Worm (Caenorhabditis elegans): ENCODE results near the gene acl-7.
A peak's percentile ranks its signal among the peaks of the same experiment; 100 is the strongest.

The acl-7 gene

DNA sequence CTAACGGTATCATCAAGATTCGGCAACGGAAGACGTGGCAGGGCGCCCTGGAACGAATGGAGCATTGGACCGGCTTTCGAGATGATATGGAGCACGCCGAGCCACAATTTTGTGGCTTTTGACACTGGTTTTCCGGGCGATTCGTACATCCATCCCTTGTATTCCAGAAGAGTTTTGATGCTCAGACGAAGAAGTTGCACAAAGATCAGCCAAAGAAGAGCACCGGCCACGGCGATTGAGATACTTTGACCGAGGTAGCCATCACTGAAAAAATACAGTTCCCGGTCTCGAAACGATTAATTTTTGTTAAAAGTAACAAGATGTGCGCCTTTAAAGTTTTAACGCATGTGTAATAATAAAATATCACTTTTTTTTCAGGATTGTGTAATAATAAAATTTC is 21.1 kb downstream of the acl-7 start:
- TF ChIP-seq egl-13 (tag; optimal IDR thresholded peaks at IDR 0.05), result no peak
- no peak for TF ChIP-seq fos-1 (tag; optimal IDR thresholded peaks at IDR 0.05)
- no peak for TF ChIP-seq efl-1 (optimal IDR thresholded peaks at IDR 0.05)
- peak in 1 of 2 experiments; percentile 7 for TF ChIP-seq efl-1 (GFP tag; optimal IDR thresholded peaks at IDR 0.05 in 1 of 2)

DNA sequence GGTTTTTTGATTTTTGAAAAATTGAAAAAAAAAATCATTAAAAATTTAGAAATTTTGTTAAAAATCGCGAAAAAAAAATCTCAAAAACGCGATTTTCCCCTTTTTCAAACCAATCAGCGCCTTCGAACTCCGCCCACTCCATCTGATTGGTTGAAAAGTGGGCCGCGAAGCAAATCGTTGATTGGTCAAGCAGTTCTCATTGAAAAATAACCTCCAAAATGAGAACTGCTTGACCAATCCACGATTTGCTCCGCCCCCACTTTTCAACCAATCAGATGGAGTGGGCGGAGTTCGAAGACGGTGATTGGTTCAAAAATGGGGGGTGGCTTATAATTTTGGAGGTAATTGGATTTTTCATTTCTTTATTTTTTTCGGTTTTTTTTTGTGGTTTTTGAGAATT is 25.9 kb downstream of the acl-7 start:
- TF ChIP-seq lin-39 (tag; optimal IDR thresholded peaks at IDR 0.05), result no peak
- TF ChIP-seq nhr-12 (tag; optimal IDR thresholded peaks at IDR 0.05), result no peak

DNA sequence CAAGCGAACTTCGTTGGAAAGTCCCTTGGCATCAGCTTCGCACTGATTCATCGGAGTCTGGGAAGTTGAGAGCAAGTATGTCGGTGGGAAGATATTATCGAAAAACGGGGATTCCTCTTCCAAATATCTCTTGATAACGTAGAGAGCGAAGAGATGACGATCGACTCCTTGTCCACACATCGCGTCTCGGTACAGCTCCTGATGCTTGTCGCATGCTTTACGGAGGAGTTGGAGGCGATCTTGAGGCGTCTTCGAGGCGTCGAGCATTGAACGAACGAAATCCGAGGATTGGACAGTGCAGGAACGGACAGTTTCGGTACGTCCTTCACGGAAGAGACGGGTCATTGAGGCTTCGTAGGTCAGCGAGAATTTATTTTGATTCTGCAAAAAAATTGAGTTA is 26.8 kb downstream of the acl-7 start:
- no peak for TF ChIP-seq swsn-7 (tag; optimal IDR thresholded peaks at IDR 0.05)
- TF ChIP-seq nhr-20 (tag; optimal IDR thresholded peaks at IDR 0.05), result no peak
- TF ChIP-seq fkh-10 (GFP tag; optimal IDR thresholded peaks at IDR 0.05), result no peak
- no peak for TF ChIP-seq Y116A8C.19 (tag; optimal IDR thresholded peaks at IDR 0.05; ENCODE audit: borderline replicate concordance)
- TF ChIP-seq nhr-47 (tag; optimal IDR thresholded peaks at IDR 0.05), result no peak
- TF ChIP-seq lsy-2 (tag; optimal IDR thresholded peaks at IDR 0.05), result no peak
- no peak for TF ChIP-seq fkh-8 (tag; optimal IDR thresholded peaks at IDR 0.05)
- TF ChIP-seq nhr-84 (tag; optimal IDR thresholded peaks at IDR 0.05), result no peak
- no peak for TF ChIP-seq C34B4.2 (tag; optimal IDR thresholded peaks at IDR 0.05)
- no peak for TF ChIP-seq nhr-12 (tag; optimal IDR thresholded peaks at IDR 0.05)
- TF ChIP-seq alr-1 (tag; optimal IDR thresholded peaks at IDR 0.05; ENCODE audit: borderline replicate concordance), result no peak

DNA sequence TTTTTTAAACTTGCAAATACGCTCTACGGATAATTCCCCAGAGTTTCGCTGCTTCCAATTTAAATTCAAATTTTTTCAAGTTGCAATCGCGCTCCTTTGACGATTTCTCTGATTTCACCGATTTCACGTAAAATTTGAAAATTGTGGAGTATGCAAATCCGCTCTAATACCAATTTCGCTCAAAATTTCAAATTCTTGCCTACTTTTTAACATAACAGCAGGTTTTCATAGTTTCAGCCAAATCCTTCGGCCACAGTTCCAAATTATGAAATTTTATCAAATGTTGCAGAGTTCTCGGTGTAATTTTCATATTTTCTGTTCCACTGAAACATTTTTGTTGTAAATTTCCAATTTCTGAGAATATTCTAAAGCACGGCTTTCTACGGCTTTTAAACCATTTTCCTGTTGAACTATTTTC is 28.4 kb downstream of the acl-7 start, which contains the start of gene alkb-7:
alkb-7 (minus strand) TSS at position 323 of the 418 bp plus-strand sequence.
- TF ChIP-seq egl-27 (tag; optimal IDR thresholded peaks at IDR 0.05) (no peak), sup-37 (GFP tag; optimal IDR thresholded peaks at IDR 0.05) (peak; percentile 9), ztf-4 (tag; optimal IDR thresholded peaks at IDR 0.05) (peak; percentile 2), ces-1 (GFP tag; optimal IDR thresholded peaks at IDR 0.05) (no peak), efl-1 (optimal IDR thresholded peaks at IDR 0.05) (no peak), efl-1 (GFP tag; optimal IDR thresholded peaks at IDR 0.05 in 1 of 2) (peak in 1 of 2 experiments; percentile 70)

DNA sequence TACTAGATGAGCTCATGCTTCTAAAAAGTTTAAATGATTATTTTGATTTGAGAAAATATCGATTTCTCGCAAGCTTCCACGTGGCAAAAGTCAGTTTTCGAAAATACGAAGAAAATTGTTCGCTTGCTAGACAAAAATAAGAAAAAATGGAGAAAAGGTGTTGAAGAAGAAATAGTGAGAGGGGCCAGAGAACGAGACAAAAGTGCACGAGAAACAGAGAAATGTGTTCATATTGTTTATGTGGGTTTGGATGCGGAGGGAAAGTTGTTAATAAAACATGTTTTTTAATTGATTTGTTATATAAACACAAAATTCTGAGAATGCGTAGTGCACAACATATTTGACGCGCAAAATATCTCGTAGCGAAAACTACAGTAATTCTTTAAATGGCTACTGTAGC is 30.9 kb downstream of the acl-7 start, which contains the start of gene Y46G5A.15:
Y46G5A.15 (minus strand) TSS at position 26 of the 400 bp plus-strand sequence.
- no peak for TF ChIP-seq efl-1 (optimal IDR thresholded peaks at IDR 0.05)
- TF ChIP-seq efl-1 (GFP tag; optimal IDR thresholded peaks at IDR 0.05 in 1 of 2), result peak in 1 of 2 experiments; percentile 30
- no peak for TF ChIP-seq hlh-4 (tag; optimal IDR thresholded peaks at IDR 0.05)
- no peak for TF ChIP-seq nhr-84 (tag; optimal IDR thresholded peaks at IDR 0.05)
- TF ChIP-seq lin-14 (GFP tag; optimal IDR thresholded peaks at IDR 0.05), result no peak
- no peak for TF ChIP-seq vab-15 (tag; optimal IDR thresholded peaks at IDR 0.05)
- no peak for TF ChIP-seq ceh-90 (tag; optimal IDR thresholded peaks at IDR 0.05)

DNA sequence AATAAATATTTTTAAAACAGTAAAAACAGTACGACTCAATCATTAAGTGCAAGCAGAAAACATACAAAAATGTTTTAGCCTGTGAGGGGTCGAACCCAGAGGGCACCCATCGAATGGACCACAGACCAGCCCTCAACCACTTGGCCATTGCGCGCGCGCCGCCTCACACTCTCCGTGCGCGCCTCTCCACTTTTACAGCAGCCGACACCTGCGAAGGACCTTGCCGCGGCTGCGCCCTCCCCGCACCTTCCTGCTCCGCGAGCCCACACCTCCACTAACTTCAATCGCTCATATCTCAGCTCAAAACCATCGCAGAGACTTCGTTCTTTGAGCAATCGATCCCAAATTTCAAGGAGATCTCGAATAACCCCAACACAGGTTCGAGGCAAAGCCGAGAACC is 37.9 kb downstream of the acl-7 start:
- TF ChIP-seq lin-35 (GFP tag; optimal IDR thresholded peaks at IDR 0.05) (peak; percentile 37 to 48), egl-13 (tag; optimal IDR thresholded peaks at IDR 0.05) (peak; percentile 25), lin-14 (GFP tag; optimal IDR thresholded peaks at IDR 0.05) (peak; percentile 68), snu-23 (GFP tag; optimal IDR thresholded peaks at IDR 0.05) (peak; percentile 80), mab-9 (GFP tag; IDR thresholded peaks at IDR 0.05) (0 out of 2 replicates have a peak, but pooled peaks have one; percentile 37), xbp-1 (tag; optimal IDR thresholded peaks at IDR 0.05) (peak; percentile 58), unc-98 (GFP tag; IDR thresholded peaks at IDR 0.05) (0 out of 2 replicates have a peak, but pooled peaks have one; percentile 29), rnt-1 (tag; optimal IDR thresholded peaks at IDR 0.05) (peak; percentile 92), ceh-88 (GFP tag; IDR thresholded peaks at IDR 0.05) (peak; percentile 54; the same call in 1 of the 2 replicates), lsy-2 (tag; optimal IDR thresholded peaks at IDR 0.05) (peak; percentile 8 to 63), nhr-20 (tag; optimal IDR thresholded peaks at IDR 0.05) (peak; percentile 71), dsc-1 (tag; optimal IDR thresholded peaks at IDR 0.05) (peak; percentile 66), ztf-11 (tag; optimal IDR thresholded peaks at IDR 0.05) (peak in 1 of 2 experiments; percentile 44), nhr-85 (tag) (peak; percentile 64), swsn-7 (tag; optimal IDR thresholded peaks at IDR 0.05) (peak; percentile 81), nhr-47 (tag; optimal IDR thresholded peaks at IDR 0.05) (peak; percentile 84), C04F5.9 (tag; optimal IDR thresholded peaks at IDR 0.05) (peak; percentile 27), tbx-2 (tag; optimal IDR thresholded peaks at IDR 0.05) (peak; percentile 69), dpl-1 (GFP tag; optimal IDR thresholded peaks at IDR 0.05) (peak in 2 of 3 experiments; percentile 19 to 36), unc-86 (tag; optimal IDR thresholded peaks at IDR 0.05) (peak; percentile 70), ceh-8 (GFP tag; optimal IDR thresholded peaks at IDR 0.05) (peak; percentile 81), ceh-82 (tag; optimal IDR thresholded peaks at IDR 0.05) (peak; percentile 46 to 72 (median 56)), grh-1 (GFP tag; IDR thresholded peaks at IDR 0.05) (peak; percentile 57), skn-1 (tag; optimal IDR thresholded peaks at IDR 0.05) (peak; percentile 35)
